Worm (Caenorhabditis elegans) whole organism, late embryonic: Measurements from ENCODE around the gene msp-63.

Experiments
- ama-1 ChIP-seq: fragments of 150-350 bp; optimal IDR thresholded peaks from 2 replicates; lab custom pipeline; 2014
- ceh-24 ChIP-seq: sonication (generic microtip); optimal IDR thresholded peaks from 2 replicates; lab custom pipeline; 2016; ENCODE audit warnings: mild to moderate bottlenecking, missing genetic modification characterization, missing compliant biosample characterization
- madf-2 ChIP-seq: sonication (generic microtip); optimal IDR thresholded peaks from 2 replicates; lab custom pipeline; 2017; ENCODE audit warnings: missing genetic modification characterization, missing compliant biosample characterization

- TF ChIP-seq madf-2 (tag; lab: Kevin White, UChicago): no peak
- no peak for TF ChIP-seq ceh-24
- TF ChIP-seq ama-1 (lab: Kevin White, UChicago): no peak
Observed at ce11 chrII:5748395-5748794, 48.9 kb downstream of the msp-63 start.
